Worm (Caenorhabditis elegans) whole organism, young adult: ENCODE results near the gene H14E04.3.
"Not testable (repeated sequence)": the region's sequence is repeated elsewhere in the genome, so short reads cannot be mapped to it uniquely, and the experiment has no call there.

Source experiments
- F37B4.10 ChIP-seq: fragments of 200-800 bp; sonication (Bioruptor generic); IDR thresholded peaks from 2 replicates; pipeline ENCODE4 v1.3.6; 2022; ENCODE audit warnings: missing genetic modification characterization, missing compliant biosample characterization
- K12H6.12 ChIP-seq: fragments of 200-800 bp; sonication (Bioruptor generic); optimal IDR thresholded peaks from 2 replicates; lab custom pipeline; 2018; ENCODE audit warnings: mild to moderate bottlenecking, missing genetic modification characterization, missing compliant biosample characterization
- T07F8.4 ChIP-seq: sonication (generic microtip); optimal IDR thresholded peaks from 2 replicates; lab custom pipeline; 2016; ENCODE audit warnings: mild to moderate bottlenecking, missing genetic modification characterization, moderate library complexity, missing compliant biosample characterization
- T26A5.8 ChIP-seq: sonication (generic microtip); optimal IDR thresholded peaks from 2 replicates; lab custom pipeline; 2016; ENCODE audit warnings: missing genetic modification characterization, missing compliant biosample characterization
- Y56A3A.18 ChIP-seq: fragments of 200-800 bp; sonication (Bioruptor generic); IDR thresholded peaks from 2 replicates; pipeline ENCODE4 v1.3.6; 2022; ENCODE audit warnings: missing genetic modification reagents, missing genetic modification characterization, missing compliant biosample characterization
- Y67H2A.10 ChIP-seq: fragments of 200-800 bp; sonication (Bioruptor generic); conservative IDR thresholded peaks from 2 replicates; pipeline ENCODE4 v1.3.6; 2022; ENCODE audit warnings: missing genetic modification reagents, missing genetic modification characterization, missing compliant biosample characterization
- Y79H2A.3 ChIP-seq: fragments of 200-800 bp; sonication (Bioruptor generic); conservative IDR thresholded peaks from 2 replicates; pipeline ENCODE4 v1.3.6; 2022; ENCODE audit warnings: missing genetic modification reagents, missing genetic modification characterization, missing compliant biosample characterization
- Y95B8A.8 ChIP-seq: fragments of 200-800 bp; sonication (Bioruptor generic); IDR thresholded peaks from 2 replicates; pipeline ENCODE4 v1.3.6; 2022; ENCODE audit warnings: missing genetic modification reagents, missing genetic modification characterization, missing compliant biosample characterization
- cebp-1 ChIP-seq, 2 experiments: fragments of 200-800 bp in 1 of 2; sonication (Bioruptor generic) in 1 of 2; sonication (generic microtip) in 1 of 2; IDR thresholded peaks in 1 of 2; optimal IDR thresholded peaks in 1 of 2; 2 replicates each; pipeline versions ENCODE4 v1.3.6 to Lab custom; 2017 to 2022; ENCODE audit warnings: missing compliant biosample characterization in 2 of 2, missing genetic modification characterization in 2 of 2, mild to moderate bottlenecking in 1 of 2, missing genetic modification reagents in 1 of 2, moderate library complexity in 1 of 2
- ceh-58 ChIP-seq: fragments of 200-800 bp; sonication (Bioruptor generic); IDR thresholded peaks from 2 replicates; pipeline ENCODE4 v1.3.6; 2022; ENCODE audit warnings: missing genetic modification characterization, missing compliant biosample characterization
- ceh-79 ChIP-seq: sonication (generic microtip); optimal IDR thresholded peaks from 2 replicates; lab custom pipeline; 2017; ENCODE audit warnings: mild to moderate bottlenecking, missing genetic modification characterization, missing compliant biosample characterization
- dox-1 ChIP-seq: fragments of 200-800 bp; sonication (Bioruptor generic); IDR thresholded peaks from 2 replicates; pipeline ENCODE4 v1.3.6; 2022; ENCODE audit warnings: missing genetic modification reagents, missing genetic modification characterization, missing compliant biosample characterization
- dpl-1 ChIP-seq: fragments of 150-350 bp; optimal IDR thresholded peaks from 2 replicates; lab custom pipeline; 2014; ENCODE audit warnings: missing biosample characterization, missing genetic modification reagents, missing genetic modification characterization
- efl-1 ChIP-seq: fragments of 150-350 bp; optimal IDR thresholded peaks from 2 replicates; lab custom pipeline; 2014; ENCODE audit warnings: missing biosample characterization, missing genetic modification reagents, missing genetic modification characterization
- egrh-3 ChIP-seq: fragments of 200-800 bp; sonication (Bioruptor generic); IDR thresholded peaks from 2 replicates; pipeline ENCODE4 v1.3.6; 2022; ENCODE audit warnings: missing genetic modification reagents, missing genetic modification characterization, missing compliant biosample characterization
- gei-17 ChIP-seq: fragments of 200-800 bp; sonication (Bioruptor generic); optimal IDR thresholded peaks from 2 replicates; lab custom pipeline; 2018; ENCODE audit warnings: mild to moderate bottlenecking, missing genetic modification characterization, missing compliant biosample characterization
- hmg-1.2 ChIP-seq: fragments of 200-800 bp; sonication (Bioruptor generic); IDR thresholded peaks from 2 replicates; pipeline ENCODE4 v1.3.6; 2022; ENCODE audit warnings: missing genetic modification reagents, missing genetic modification characterization, missing compliant biosample characterization
- hmg-20 ChIP-seq: fragments of 200-800 bp; sonication (Bioruptor generic); IDR thresholded peaks from 2 replicates; pipeline ENCODE4 v1.3.6; 2022; ENCODE audit warnings: missing genetic modification reagents, missing genetic modification characterization, missing compliant biosample characterization
- let-607 ChIP-seq, 2 experiments: fragments of 200-800 bp in 1 of 2; sonication (Bioruptor generic) in 1 of 2; sonication (generic microtip) in 1 of 2; optimal IDR thresholded peaks; 2 replicates each; lab custom pipeline; 2016 to 2018; ENCODE audit warnings: mild to moderate bottlenecking in 2 of 2, missing compliant biosample characterization in 2 of 2, missing genetic modification characterization in 2 of 2, moderate library complexity in 2 of 2, missing genotype in 1 of 2
- lin-26 ChIP-seq: fragments of 200-800 bp; sonication (Bioruptor generic); IDR thresholded peaks from 2 replicates; pipeline ENCODE4 v1.3.6; 2022; ENCODE audit warnings: missing genetic modification reagents, missing genetic modification characterization, missing compliant biosample characterization
- madf-8 ChIP-seq: fragments of 200-800 bp; sonication (Bioruptor generic); conservative IDR thresholded peaks from 2 replicates; pipeline ENCODE4 v1.3.6; 2022; ENCODE audit warnings: missing genetic modification reagents, missing genetic modification characterization, missing compliant biosample characterization
- mcd-1 ChIP-seq: fragments of 200-800 bp; sonication (Bioruptor generic); IDR thresholded peaks from 2 replicates; pipeline ENCODE4 v1.3.6; 2022; ENCODE audit warnings: missing genetic modification reagents, missing genetic modification characterization, missing compliant biosample characterization
- mel-28 ChIP-seq: sonication (generic microtip); optimal IDR thresholded peaks from 2 replicates; lab custom pipeline; 2016; ENCODE audit warnings: borderline replicate concordance, mild to moderate bottlenecking, missing genetic modification characterization, missing compliant biosample characterization
- mxl-1 ChIP-seq: sonication (generic microtip); optimal IDR thresholded peaks from 2 replicates; lab custom pipeline; 2016; ENCODE audit warnings: missing genetic modification characterization, missing compliant biosample characterization
- pbrm-1 ChIP-seq: fragments of 200-800 bp; sonication (Bioruptor generic); IDR thresholded peaks from 2 replicates; pipeline ENCODE4 v1.3.6; 2022; ENCODE audit warnings: missing genetic modification reagents, missing genetic modification characterization, missing compliant biosample characterization
- rcor-1 ChIP-seq: fragments of 200-800 bp; sonication (Bioruptor generic); IDR thresholded peaks from 2 replicates; pipeline ENCODE4 v1.3.6; 2022; ENCODE audit warnings: missing genetic modification reagents, missing genetic modification characterization, missing compliant biosample characterization
- rec-8 ChIP-seq, 2 experiments: sonication (generic microtip); optimal IDR thresholded peaks; 2 replicates each; lab custom pipeline; 2016; ENCODE audit warnings: mild to moderate bottlenecking in 2 of 2, missing genetic modification characterization in 2 of 2, missing genetic modification reagents in 2 of 2, missing genotype in 2 of 2, missing biosample characterization in 1 of 2, missing compliant biosample characterization in 1 of 2, moderate library complexity in 1 of 2
- repo-1 ChIP-seq: sonication (generic microtip); optimal IDR thresholded peaks from 2 replicates; lab custom pipeline; 2017; ENCODE audit warnings: mild to moderate bottlenecking, missing genetic modification characterization, missing compliant biosample characterization
- sptf-2 ChIP-seq: fragments of 200-800 bp; sonication (Bioruptor generic); optimal IDR thresholded peaks from 2 replicates; lab custom pipeline; 2018; ENCODE audit warnings: mild to moderate bottlenecking, missing genetic modification characterization, missing compliant biosample characterization
- zfh-2 ChIP-seq: fragments of 200-800 bp; sonication (Bioruptor generic); conservative IDR thresholded peaks from 2 replicates; pipeline ENCODE4 v1.3.6; 2022; ENCODE audit warnings: missing genetic modification reagents, missing genetic modification characterization, missing compliant biosample characterization
- zim-3 ChIP-seq: sonication (generic microtip); optimal IDR thresholded peaks from 2 replicates; lab custom pipeline; 2017; ENCODE audit warnings: mild to moderate bottlenecking, missing genetic modification characterization, moderate library complexity, missing compliant biosample characterization
- ztf-18 ChIP-seq: sonication (generic microtip); optimal IDR thresholded peaks from 2 replicates; lab custom pipeline; 2016; ENCODE audit warnings: missing genotype, mild to moderate bottlenecking, missing genetic modification characterization, missing compliant biosample characterization
- ztf-25 ChIP-seq: fragments of 200-800 bp; sonication (Bioruptor generic); IDR thresholded peaks from 2 replicates; pipeline ENCODE4 v1.3.6; 2022; ENCODE audit warnings: missing genetic modification reagents, missing genetic modification characterization, missing compliant biosample characterization
- ztf-3 ChIP-seq: fragments of 200-800 bp; sonication (Bioruptor generic); optimal IDR thresholded peaks from 2 replicates; lab custom pipeline; 2018; ENCODE audit warnings: mild to moderate bottlenecking, missing genetic modification characterization, missing compliant biosample characterization
- ztf-6 ChIP-seq: fragments of 200-800 bp; sonication (Bioruptor generic); IDR thresholded peaks from 2 replicates; pipeline ENCODE4 v1.3.6; 2022; ENCODE audit warnings: missing genetic modification reagents, missing genetic modification characterization, missing compliant biosample characterization

The H14E04.3 gene

ce11 chrIII:2386483-2386882 lies at the start of gene H14E04.3:
H14E04.3 (minus strand) TSS chrIII:2386583.
- TF ChIP-seq ztf-25 (no peak), gei-17 (GFP tag; lab: Kevin White, UChicago) (no peak), ztf-6 (GFP tag; lab: Robert Waterston, UW) (no peak), T26A5.8 (no peak), dox-1 (GFP tag; lab: Robert Waterston, UW) (no peak), zfh-2 (GFP tag; lab: Robert Waterston, UW) (no peak), efl-1 (GFP tag; lab: Kevin White, UChicago) (no peak), hmg-20 (no peak), mel-28 (tag; lab: Kevin White, UChicago) (no peak), pbrm-1 (GFP tag; lab: Robert Waterston, UW) (no peak), Y95B8A.8 (GFP tag; lab: Robert Waterston, UW) (no peak), Y67H2A.10 (no peak), K12H6.12 (tag; lab: Kevin White, UChicago) (no peak), let-607 (tag; optimal IDR thresholded peaks at IDR 0.05; lab: Kevin White, UChicago) (no peak), F37B4.10 (GFP tag; lab: Robert Waterston, UW) (no peak), dpl-1 (GFP tag; lab: Kevin White, UChicago) (no peak), sptf-2 (no peak), Y79H2A.3 (GFP tag; lab: Robert Waterston, UW) (no peak)

- not testable (repeated sequence) for TF ChIP-seq ztf-3 (GFP tag; lab: Kevin White, UChicago); F37B4.10 (GFP tag; lab: Robert Waterston, UW); T07F8.4 (tag; lab: Kevin White, UChicago)
- TF ChIP-seq, all 124 proteins: peak for 0; not testable (repeated sequence) for 124
These were observed 49.4 kb upstream of the H14E04.3 start, which contains the start of gene E02H9.6 for ce11 chrIII:2435805-2436204. E02H9.6 (plus strand) TSS chrIII:2436105.

ce11 chrIII:2435373-2435772 lies 49.0 kb upstream of the H14E04.3 start, which contains the start of gene W04B5.6:
W04B5.6 (minus strand) TSS chrIII:2435473.
- not testable (repeated sequence) for TF ChIP-seq ztf-18 (tag; lab: Kevin White, UChicago); ceh-58 (GFP tag; lab: Robert Waterston, UW); rec-8 (tag; optimal IDR thresholded peaks at IDR 0.05; lab: Kevin White, UChicago)

- TF ChIP-seq repo-1 (tag; lab: Kevin White, UChicago) = no peak
- peak; percentile 56 for TF ChIP-seq hmg-1.2
- TF ChIP-seq madf-8 (GFP tag; lab: Robert Waterston, UW) = no peak
- TF ChIP-seq rcor-1 (GFP tag; lab: Robert Waterston, UW) = no peak
- no peak for TF ChIP-seq rec-8 (tag; optimal IDR thresholded peaks at IDR 0.05; lab: Kevin White, UChicago)
- TF ChIP-seq, all 124 proteins: peak for 1
These were observed 46.5 kb upstream of the H14E04.3 start for ce11 chrIII:2432925-2433324.

- TF ChIP-seq cebp-1 (GFP tag; IDR thresholded peaks at IDR 0.05; lab: Robert Waterston, UW) = no peak
- no peak for TF ChIP-seq cebp-1 (tag; optimal IDR thresholded peaks at IDR 0.05; lab: Kevin White, UChicago)
- peak; percentile 76 for TF ChIP-seq hmg-1.2
These were observed 39.7 kb upstream of the H14E04.3 start, which contains the start of gene W04B5.8 for ce11 chrIII:2426122-2426521. W04B5.8 (plus strand) TSS chrIII:2426316.

- TF ChIP-seq hmg-20 (no peak), lin-26 (GFP tag; lab: Robert Waterston, UW) (no peak), egrh-3 (GFP tag; lab: Robert Waterston, UW) (peak; percentile 90), zfh-2 (GFP tag; lab: Robert Waterston, UW) (peak; percentile 93), mxl-1 (tag; lab: Kevin White, UChicago) (no peak), mcd-1 (GFP tag; lab: Robert Waterston, UW) (0 out of 2 replicates have a peak, but pooled peaks have one; percentile 8), Y56A3A.18 (no peak), dox-1 (GFP tag; lab: Robert Waterston, UW) (0 out of 2 replicates have a peak, but pooled peaks have one; percentile 23), F37B4.10 (GFP tag; lab: Robert Waterston, UW) (0 out of 2 replicates have a peak, but pooled peaks have one; percentile 57), zim-3 (tag; lab: Kevin White, UChicago) (peak; percentile 61), ceh-79 (tag; lab: Kevin White, UChicago) (peak; percentile 2)
These were observed 38.5 kb upstream of the H14E04.3 start for ce11 chrIII:2424783-2425329.
